Fruit fly (Drosophila melanogaster) ovary, adult (tissue): ENCODE results near the gene CG14257.
A peak's percentile ranks its signal among the peaks of the same experiment; 100 is the strongest.

ENCODE experiments used
- CG17801 ChIP-seq: fragments of 200-800 bp; optimal IDR thresholded peaks from 2 replicates; lab custom pipeline; 2019; ENCODE audit warnings: missing biosample characterization, mild to moderate bottlenecking, missing genetic modification characterization, moderate library complexity; ENCODE audit not compliant: partially characterized antibody

Gene CG14257

dm6 chr3R:27075694-27076093, at the start of gene CG14257:
Gene CG14257, plus strand, starts transcription at chr3R:27075870.
- TF ChIP-seq CG17801, result no peak

dm6 chr3R:27026009-27026408, 49.7 kb upstream of the CG14257 start, which contains the start of gene CG6271:
Gene CG6271, minus strand, starts transcription at chr3R:27026109.
- TF ChIP-seq CG17801, result no peak

- TF ChIP-seq CG17801, result no peak
Observed at dm6 chr3R:27033935-27034334, 41.7 kb upstream of the CG14257 start.

dm6 chr3R:27040044-27040443, 35.6 kb upstream of the CG14257 start:
- TF ChIP-seq CG17801, result no peak

dm6 chr3R:27048561-27049270, 27.0 kb upstream of the CG14257 start, which contains the start of gene TwdlT:
Gene TwdlT, plus strand, starts transcription at chr3R:27049220.
- TF ChIP-seq CG17801, result no peak

dm6 chr3R:27049549-27049948, 26.1 kb upstream of the CG14257 start:
- no peak for TF ChIP-seq CG17801

- TF ChIP-seq CG17801, result no peak
Observed at dm6 chr3R:27056152-27056551, 19.5 kb upstream of the CG14257 start.

dm6 chr3R:27061916-27062315, 13.8 kb upstream of the CG14257 start, which contains the start of gene CG34292:
Gene CG34292, plus strand, starts transcription at chr3R:27062216.
- no peak for TF ChIP-seq CG17801

- no peak for TF ChIP-seq CG17801
Observed at dm6 chr3R:27064099-27064498, 11.6 kb upstream of the CG14257 start, which contains the start of gene Nep5. Gene Nep5, minus strand, starts transcription at chr3R:27064199.

dm6 chr3R:27065136-27065535, 10.5 kb upstream of the CG14257 start, which contains the start of gene CG43935:
Gene CG43935, plus strand, starts transcription at chr3R:27065436.
- no peak for TF ChIP-seq CG17801

- no peak for TF ChIP-seq CG17801
Observed at dm6 chr3R:27067362-27067761, 8.3 kb upstream of the CG14257 start.

dm6 chr3R:27069201-27069600, 6.5 kb upstream of the CG14257 start:
- TF ChIP-seq CG17801, result no peak

- TF ChIP-seq CG17801, result peak; percentile 23
Observed at dm6 chr3R:27069810-27070625, 5.7 kb upstream of the CG14257 start, which contains the start of gene spz. Gene spz, minus strand, starts transcription at chr3R:27070070.

dm6 chr3R:27070906-27071498, 4.7 kb upstream of the CG14257 start:
- no peak for TF ChIP-seq CG17801

dm6 chr3R:27076618-27077017, 948 bp downstream of the CG14257 start:
- TF ChIP-seq CG17801, result no peak

- no peak for TF ChIP-seq CG17801
Observed at dm6 chr3R:27082752-27083151, 7.1 kb downstream of the CG14257 start.

dm6 chr3R:27084528-27085052, 8.9 kb downstream of the CG14257 start:
- no peak for TF ChIP-seq CG17801
